Worm (Caenorhabditis elegans) whole organism, L1 larva: ENCODE results near the gene F22B3.5.
A peak's percentile ranks its signal among the peaks of the same experiment; 100 is the strongest.
"Not testable (repeated sequence)": the region's sequence is repeated elsewhere in the genome, so short reads cannot be mapped to it uniquely, and the experiment has no call there.

Source experiments
- C04F5.9 ChIP-seq: sonication (generic microtip); optimal IDR thresholded peaks from 2 replicates; lab custom pipeline; 2016; ENCODE audit warnings: missing genetic modification characterization, missing compliant biosample characterization
- F16B12.6 ChIP-seq: fragments of 150-350 bp; optimal IDR thresholded peaks from 2 replicates; lab custom pipeline; 2014; ENCODE audit warnings: missing biosample characterization, missing genetic modification characterization
- aly-2 ChIP-seq: fragments of 150-350 bp; optimal IDR thresholded peaks from 2 replicates; lab custom pipeline; 2014; ENCODE audit warnings: missing biosample characterization, missing genetic modification characterization
- ama-1 ChIP-seq: fragments of 150-350 bp; optimal IDR thresholded peaks from 2 replicates; lab custom pipeline; 2014
- blmp-1 ChIP-seq: fragments of 150-350 bp; optimal IDR thresholded peaks from 2 replicates; lab custom pipeline; 2014; ENCODE audit warnings: missing biosample characterization, missing genetic modification characterization
- ceh-63 ChIP-seq: fragments of 200-800 bp; sonication (Bioruptor generic); optimal IDR thresholded peaks from 2 replicates; lab custom pipeline; 2018; ENCODE audit warnings: mild to moderate bottlenecking, missing genetic modification characterization, missing compliant biosample characterization
- ceh-8 ChIP-seq: fragments of 200-800 bp; sonication (Bioruptor generic); optimal IDR thresholded peaks from 2 replicates; lab custom pipeline; 2018; ENCODE audit warnings: mild to moderate bottlenecking, missing genetic modification characterization, moderate library complexity, missing compliant biosample characterization
- ceh-82 ChIP-seq, 3 experiments: fragments of 150-350 bp in 1 of 3; sonication (generic microtip) in 2 of 3; optimal IDR thresholded peaks; 2 replicates each; lab custom pipeline; 2014 to 2017; ENCODE audit warnings: missing biosample characterization in 3 of 3, missing genetic modification characterization in 3 of 3
- ceh-88 ChIP-seq: fragments of 200-800 bp; sonication (Bioruptor generic); IDR thresholded peaks from 2 replicates; pipeline ENCODE4 v1.3.6; 2022; ENCODE audit warnings: missing genetic modification characterization, missing compliant biosample characterization
- ceh-90 ChIP-seq: sonication (generic microtip); optimal IDR thresholded peaks from 2 replicates; lab custom pipeline; 2016; ENCODE audit warnings: missing genetic modification characterization, missing compliant biosample characterization
- dsc-1 ChIP-seq: sonication (generic microtip); optimal IDR thresholded peaks from 2 replicates; lab custom pipeline; 2016; ENCODE audit warnings: mild to moderate bottlenecking, missing genetic modification characterization, missing compliant biosample characterization
- efl-1 ChIP-seq, 4 experiments: fragments of 150-350 bp; optimal IDR thresholded peaks in 3 of 4; peaks in 1 of 4; 1 replicate in 1 of 4; 2 replicates in 3 of 4; lab custom pipeline; 2014; ENCODE audit warnings: missing biosample characterization in 2 of 4, missing genetic modification characterization in 2 of 4, missing genetic modification reagents in 2 of 4
- egl-13 ChIP-seq: sonication (generic microtip); optimal IDR thresholded peaks from 2 replicates; lab custom pipeline; 2016; ENCODE audit warnings: missing genotype, missing genetic modification reagents, missing genetic modification characterization, missing compliant biosample characterization
- egl-27 ChIP-seq, 2 experiments: fragments of 150-350 bp in 1 of 2; sonication (generic microtip); optimal IDR thresholded peaks; 3 replicates each; lab custom pipeline; 2017 to 2018; ENCODE audit warnings: missing biosample characterization in 2 of 2, missing genetic modification characterization in 2 of 2, missing genetic modification reagents in 2 of 2
- ets-5 ChIP-seq: fragments of 200-800 bp; sonication (Bioruptor generic); IDR thresholded peaks from 2 replicates; pipeline ENCODE4 v1.3.6; 2022; ENCODE audit warnings: missing genetic modification characterization, missing compliant biosample characterization
- fkh-10 ChIP-seq: sonication (generic microtip); optimal IDR thresholded peaks from 2 replicates; lab custom pipeline; 2017; ENCODE audit warnings: missing biosample characterization, missing genetic modification reagents, missing genetic modification characterization
- fkh-4 ChIP-seq: sonication (generic microtip); optimal IDR thresholded peaks from 2 replicates; lab custom pipeline; 2016; ENCODE audit warnings: missing compliant biosample characterization, missing genetic modification characterization, borderline replicate concordance
- fkh-8 ChIP-seq: sonication (generic microtip); optimal IDR thresholded peaks from 2 replicates; lab custom pipeline; 2016; ENCODE audit warnings: mild to moderate bottlenecking, missing genetic modification characterization, missing compliant biosample characterization
- grh-1 ChIP-seq: fragments of 200-800 bp; sonication (Bioruptor generic); IDR thresholded peaks from 2 replicates; pipeline ENCODE4 v1.3.6; 2022; ENCODE audit warnings: missing genetic modification reagents, missing genetic modification characterization, missing compliant biosample characterization
- hlh-17 ChIP-seq: fragments of 200-800 bp; sonication (Bioruptor generic); optimal IDR thresholded peaks from 2 replicates; lab custom pipeline; 2018; ENCODE audit warnings: missing genetic modification characterization, mild to moderate bottlenecking, missing compliant biosample characterization, moderate library complexity, borderline replicate concordance
- irx-1 ChIP-seq: sonication (generic microtip); optimal IDR thresholded peaks from 2 replicates; lab custom pipeline; 2016; ENCODE audit warnings: missing genetic modification characterization, missing compliant biosample characterization
- lin-13 ChIP-seq: fragments of 150-350 bp; optimal IDR thresholded peaks from 2 replicates; lab custom pipeline; 2014; ENCODE audit warnings: missing biosample characterization, missing genetic modification reagents, missing genetic modification characterization
- lin-14 ChIP-seq: fragments of 200-800 bp; sonication (Bioruptor generic); optimal IDR thresholded peaks from 2 replicates; lab custom pipeline; 2018; ENCODE audit warnings: mild to moderate bottlenecking, missing genetic modification characterization, moderate library complexity, missing compliant biosample characterization
- lin-35 ChIP-seq, 2 experiments: fragments of 150-350 bp; optimal IDR thresholded peaks; 2 replicates each; lab custom pipeline; 2014; ENCODE audit warnings: missing biosample characterization in 2 of 2, missing genetic modification characterization in 2 of 2, missing genetic modification reagents in 2 of 2
- lir-3 ChIP-seq: sonication (generic microtip); optimal IDR thresholded peaks from 2 replicates; lab custom pipeline; 2016; ENCODE audit warnings: mild to moderate bottlenecking, missing genetic modification characterization, moderate library complexity, missing compliant biosample characterization; ENCODE audit not compliant: poor library complexity
- lsy-2 ChIP-seq, 2 experiments: fragments of 150-350 bp; optimal IDR thresholded peaks; 2 replicates each; lab custom pipeline; 2014; ENCODE audit warnings: missing biosample characterization in 2 of 2, missing genetic modification characterization in 2 of 2
- mdl-1 ChIP-seq, 2 experiments: fragments of 150-350 bp; optimal IDR thresholded peaks; 2 replicates each; lab custom pipeline; 2014 to 2017; ENCODE audit warnings: missing biosample characterization in 2 of 2, missing genetic modification characterization in 2 of 2, inconsistent platforms in 1 of 2
- nhr-19 ChIP-seq: fragments of 200-800 bp; sonication (Bioruptor generic); conservative IDR thresholded peaks from 2 replicates; pipeline ENCODE4 v1.3.6; 2022; ENCODE audit warnings: missing genetic modification characterization, missing compliant biosample characterization
- nhr-20 ChIP-seq: sonication (generic microtip); optimal IDR thresholded peaks from 2 replicates; lab custom pipeline; 2016; ENCODE audit warnings: mild to moderate bottlenecking, missing genetic modification characterization, missing compliant biosample characterization
- nhr-28 ChIP-seq: fragments of 150-350 bp; optimal IDR thresholded peaks from 2 replicates; lab custom pipeline; 2014; ENCODE audit warnings: missing biosample characterization, missing genetic modification characterization
- nhr-47 ChIP-seq: sonication (generic microtip); optimal IDR thresholded peaks from 2 replicates; lab custom pipeline; 2016; ENCODE audit warnings: mild to moderate bottlenecking, missing genetic modification characterization, moderate library complexity, missing compliant biosample characterization
- nhr-71 ChIP-seq: sonication (generic microtip); optimal IDR thresholded peaks from 2 replicates; lab custom pipeline; 2016; ENCODE audit warnings: mild to moderate bottlenecking, missing genetic modification characterization, moderate library complexity, missing compliant biosample characterization
- nhr-84 ChIP-seq: sonication (generic microtip); optimal IDR thresholded peaks from 2 replicates; lab custom pipeline; 2017; ENCODE audit warnings: missing biosample characterization, missing genetic modification characterization
- pqm-1 ChIP-seq: sonication (generic microtip); optimal IDR thresholded peaks from 3 replicates; lab custom pipeline; 2017; ENCODE audit warnings: missing biosample characterization, missing genetic modification characterization
- rnt-1 ChIP-seq: sonication (generic microtip); optimal IDR thresholded peaks from 2 replicates; lab custom pipeline; 2016; ENCODE audit warnings: mild to moderate bottlenecking, missing genetic modification characterization, moderate library complexity, missing compliant biosample characterization
- snpc-4 ChIP-seq: fragments of 150-350 bp; optimal IDR thresholded peaks from 2 replicates; lab custom pipeline; 2014; ENCODE audit warnings: missing biosample characterization, missing genetic modification characterization
- snu-23 ChIP-seq: sonication (generic microtip); optimal IDR thresholded peaks from 2 replicates; lab custom pipeline; 2016; ENCODE audit warnings: missing genetic modification characterization, missing compliant biosample characterization
- sox-4 ChIP-seq: sonication (generic microtip); optimal IDR thresholded peaks from 2 replicates; lab custom pipeline; 2016; ENCODE audit warnings: missing genetic modification characterization, missing compliant biosample characterization
- sup-37 ChIP-seq: fragments of 200-800 bp; sonication (Bioruptor generic); optimal IDR thresholded peaks from 2 replicates; lab custom pipeline; 2018; ENCODE audit warnings: mild to moderate bottlenecking, missing genetic modification characterization, missing compliant biosample characterization
- swsn-7 ChIP-seq: sonication (generic microtip); optimal IDR thresholded peaks from 2 replicates; lab custom pipeline; 2016; ENCODE audit warnings: missing genetic modification characterization, missing compliant biosample characterization
- unc-30 ChIP-seq: sonication (generic microtip); optimal IDR thresholded peaks from 2 replicates; lab custom pipeline; 2017; ENCODE audit warnings: missing biosample characterization, missing genetic modification characterization
- unc-62 ChIP-seq: fragments of 150-350 bp; optimal IDR thresholded peaks from 2 replicates; lab custom pipeline; 2014; ENCODE audit warnings: missing biosample characterization, missing genetic modification reagents, missing genetic modification characterization
- unc-86 ChIP-seq: sonication (generic microtip); optimal IDR thresholded peaks from 2 replicates; lab custom pipeline; 2016; ENCODE audit warnings: missing genetic modification characterization, missing compliant biosample characterization

The F22B3.5 gene

ce11 chrIV:11398267-11398825 lies 18.3 kb downstream of the F22B3.5 start, which contains the start of gene dsl-6:
dsl-6 (minus strand) TSS chrIV:11398317.
- TF ChIP-seq sox-4 (tag; lab: Kevin White, UChicago); aly-2; ceh-88 (GFP tag; lab: Robert Waterston, UW): not testable (repeated sequence)
- TF ChIP-seq, all 84 proteins: peak for 0; not testable (repeated sequence) for 84

DNA sequence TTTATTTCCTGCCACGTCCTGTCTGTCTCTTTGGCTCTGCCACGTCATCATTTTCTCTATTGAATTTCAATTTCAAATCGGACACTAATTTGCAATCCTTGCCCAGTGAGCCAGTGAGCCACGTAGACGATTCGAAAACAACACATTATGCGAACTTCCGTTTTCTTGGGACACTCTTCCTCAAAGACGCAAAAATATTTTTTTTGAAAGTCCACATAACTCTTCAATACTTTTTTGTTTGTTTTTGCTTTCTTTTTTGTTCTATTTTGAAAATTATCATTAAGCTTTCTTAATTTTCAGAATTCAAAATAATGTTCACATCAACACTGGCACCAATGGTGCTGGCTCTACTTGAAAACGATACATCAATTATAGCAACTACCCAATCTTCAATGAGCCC lies 22.4 kb downstream of the F22B3.5 start, which contains the start of gene tag-89:
TSS of gene tag-89 (plus strand) at position 301 of the 400 bp plus-strand sequence.
- TF ChIP-seq nhr-84 (tag; lab: Kevin White, UChicago) (no peak), grh-1 (GFP tag; lab: Robert Waterston, UW) (no peak), C04F5.9 (tag; lab: Kevin White, UChicago) (no peak), ceh-63 (no peak), ceh-8 (no peak), unc-62 (GFP tag; lab: Kevin White, UChicago) (no peak), fkh-4 (no peak), ceh-88 (GFP tag; lab: Robert Waterston, UW) (no peak), fkh-10 (no peak), unc-30 (tag; lab: Kevin White, UChicago) (no peak), ama-1 (no peak)

ce11 chrIV:11388684-11389083 lies 27.9 kb downstream of the F22B3.5 start:
- TF ChIP-seq fkh-8 (peak; percentile 63), swsn-7 (peak; percentile 29), lsy-2 (tag; optimal IDR thresholded peaks at IDR 0.05; lab: Kevin White, UChicago) (peak in 1 of 2 experiments; percentile 29), nhr-47 (peak; percentile 81), lin-14 (GFP tag; lab: Kevin White, UChicago) (peak; percentile 49), egl-13 (peak; percentile 74), sup-37 (GFP tag; lab: Kevin White, UChicago) (no peak), nhr-71 (tag; lab: Kevin White, UChicago) (peak; percentile 70), dsc-1 (tag; lab: Kevin White, UChicago) (peak; percentile 30), pqm-1 (tag; lab: Kevin White, UChicago) (no peak)

DNA sequence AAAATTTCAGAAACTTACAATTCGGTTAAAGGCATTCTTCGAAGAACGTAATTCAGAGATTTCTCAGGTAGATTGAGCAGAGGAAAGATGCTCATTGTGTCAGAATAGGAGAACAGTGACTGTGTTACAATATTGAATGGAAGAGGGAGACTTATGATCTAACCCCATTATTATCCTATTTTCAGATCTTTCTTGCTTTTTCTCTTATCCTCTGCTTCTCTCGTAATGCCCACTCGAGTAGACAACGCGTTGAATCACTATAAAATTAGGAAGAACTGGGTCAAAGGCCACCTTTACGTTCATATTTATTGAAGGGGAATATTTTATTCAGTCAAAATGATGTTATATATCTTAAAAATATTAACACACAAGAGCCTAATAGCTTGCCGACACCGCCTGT lies 37.4 kb downstream of the F22B3.5 start, which contains the start of gene fbxb-76:
TSS of gene fbxb-76 (minus strand) at position 101 of the 400 bp plus-strand sequence.
- TF ChIP-seq snu-23 (no peak), efl-1 (optimal IDR thresholded peaks at IDR 0.05; lab: Kevin White, UChicago) (no peak), efl-1 (GFP tag; optimal IDR thresholded peaks at IDR 0.05 in 1 of 2; lab: Kevin White, UChicago) (peak in 1 of 2 experiments; percentile 0)

DNA sequence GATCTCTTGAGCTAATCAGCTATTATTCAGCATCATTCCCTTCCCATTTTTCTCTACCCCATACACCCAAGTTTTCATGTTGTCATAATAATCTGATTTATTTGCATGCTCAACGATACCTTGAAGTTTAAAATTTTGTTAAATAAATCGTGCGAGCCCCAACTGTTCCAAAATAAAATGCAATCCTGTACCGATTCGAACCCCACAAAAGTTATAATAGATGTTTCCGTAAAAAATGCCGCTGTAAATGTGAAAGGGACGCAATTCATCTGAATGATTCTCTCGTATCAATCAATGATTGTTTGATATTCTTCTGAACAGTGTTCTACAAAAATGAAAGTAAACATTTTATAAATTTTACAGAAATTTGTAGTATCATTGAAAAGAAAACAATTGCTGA lies 39.2 kb downstream of the F22B3.5 start:
- TF ChIP-seq snu-23 (no peak), lin-13 (GFP tag; lab: Kevin White, UChicago) (no peak), lin-35 (GFP tag; optimal IDR thresholded peaks at IDR 0.05; lab: Kevin White, UChicago) (no peak), C04F5.9 (tag; lab: Kevin White, UChicago) (no peak), F16B12.6 (tag; lab: Kevin White, UChicago) (no peak), unc-86 (tag; lab: Kevin White, UChicago) (no peak)

ce11 chrIV:11375713-11376112 lies 40.9 kb downstream of the F22B3.5 start:
- TF ChIP-seq ceh-90 (tag; lab: Kevin White, UChicago) (no peak), hlh-17 (GFP tag; lab: Kevin White, UChicago) (no peak), ceh-82 (tag; optimal IDR thresholded peaks at IDR 0.05; lab: Kevin White, UChicago) (no peak), unc-62 (GFP tag; lab: Kevin White, UChicago) (no peak), rnt-1 (tag; lab: Kevin White, UChicago) (no peak), sox-4 (tag; lab: Kevin White, UChicago) (no peak), lir-3 (tag; lab: Kevin White, UChicago) (no peak), mdl-1 (tag; optimal IDR thresholded peaks at IDR 0.05; lab: Kevin White, UChicago) (no peak), nhr-19 (GFP tag; lab: Robert Waterston, UW) (no peak), ceh-63 (no peak), irx-1 (tag; lab: Kevin White, UChicago) (no peak), snpc-4 (no peak), nhr-28 (no peak), egl-27 (tag; optimal IDR thresholded peaks at IDR 0.05; lab: Kevin White, UChicago) (no peak), ets-5 (GFP tag; lab: Robert Waterston, UW) (no peak), sup-37 (GFP tag; lab: Kevin White, UChicago) (no peak), nhr-20 (no peak), blmp-1 (tag; lab: Kevin White, UChicago) (no peak)
